Worm (Caenorhabditis elegans) whole organism, L2 larva: ENCODE data around the gene klp-19.

Experiments used
- C34F6.9 ChIP-seq: fragments of 150-350 bp; optimal IDR thresholded peaks from 2 replicates; lab custom pipeline; 2014; ENCODE audit warnings: missing biosample characterization, missing genetic modification characterization
- F13H6.1 ChIP-seq: sonication (generic microtip); optimal IDR thresholded peaks from 2 replicates; lab custom pipeline; 2016; ENCODE audit warnings: missing genetic modification characterization, missing compliant biosample characterization
- R02D3.7 ChIP-seq: fragments of 150-350 bp; optimal IDR thresholded peaks from 2 replicates; lab custom pipeline; 2014; ENCODE audit warnings: missing biosample characterization, missing genetic modification characterization
- Y55F3AM.14 ChIP-seq: fragments of 200-800 bp; sonication (Bioruptor generic); optimal IDR thresholded peaks from 2 replicates; lab custom pipeline; 2018; ENCODE audit warnings: mild to moderate bottlenecking, missing genetic modification characterization, missing compliant biosample characterization
- ZK546.5 ChIP-seq: sonication (generic microtip); optimal IDR thresholded peaks from 2 replicates; lab custom pipeline; 2017; ENCODE audit warnings: missing biosample characterization, missing genetic modification characterization
- aly-2 ChIP-seq: fragments of 150-350 bp; optimal IDR thresholded peaks from 2 replicates; lab custom pipeline; 2014; ENCODE audit warnings: missing biosample characterization, missing genetic modification characterization
- blmp-1 ChIP-seq: sonication (generic microtip); optimal IDR thresholded peaks from 2 replicates; lab custom pipeline; 2017; ENCODE audit warnings: missing genetic modification characterization, mild to moderate bottlenecking, missing compliant biosample characterization, antibody characterized with exemption, moderate library complexity; ENCODE audit not compliant: insufficient read depth
- ceh-82 ChIP-seq: fragments of 150-350 bp; optimal IDR thresholded peaks from 2 replicates; lab custom pipeline; 2014; ENCODE audit warnings: missing biosample characterization, missing genetic modification characterization
- crh-2 ChIP-seq: sonication (generic microtip); optimal IDR thresholded peaks from 2 replicates; lab custom pipeline; 2017; ENCODE audit warnings: missing biosample characterization, missing genetic modification characterization
- egl-27 ChIP-seq: sonication (generic microtip); optimal IDR thresholded peaks from 3 replicates; lab custom pipeline; 2017; ENCODE audit warnings: missing biosample characterization, missing genetic modification reagents, missing genetic modification characterization
- elt-3 ChIP-seq: sonication (generic microtip); optimal IDR thresholded peaks from 2 replicates; lab custom pipeline; 2017; ENCODE audit warnings: missing biosample characterization, missing genetic modification characterization
- fos-1 ChIP-seq: fragments of 150-350 bp; optimal IDR thresholded peaks from 2 replicates; lab custom pipeline; 2014; ENCODE audit warnings: missing biosample characterization, missing genetic modification characterization
- lin-11 ChIP-seq: fragments of 150-350 bp; sonication (generic microtip); optimal IDR thresholded peaks from 2 replicates; lab custom pipeline; 2014; ENCODE audit warnings: missing biosample characterization, missing genetic modification characterization, inconsistent platforms, mixed read lengths
- lin-13 ChIP-seq: fragments of 150-350 bp; optimal IDR thresholded peaks from 2 replicates; lab custom pipeline; 2014; ENCODE audit warnings: missing biosample characterization, missing genetic modification reagents, missing genetic modification characterization
- lin-39 ChIP-seq: fragments of 150-350 bp; optimal IDR thresholded peaks from 2 replicates; lab custom pipeline; 2014; ENCODE audit warnings: missing biosample characterization, missing genetic modification reagents, missing genetic modification characterization
- lsy-2 ChIP-seq, 2 experiments: fragments of 150-350 bp in 1 of 2; sonication (generic microtip) in 1 of 2; optimal IDR thresholded peaks; 2 replicates each; lab custom pipeline; 2014 to 2017; ENCODE audit warnings: missing biosample characterization in 2 of 2, missing genetic modification characterization in 2 of 2
- mab-5 ChIP-seq: fragments of 150-350 bp; optimal IDR thresholded peaks from 2 replicates; lab custom pipeline; 2014; ENCODE audit warnings: missing biosample characterization, missing genetic modification characterization
- mbf-1 ChIP-seq: sonication (generic microtip); optimal IDR thresholded peaks from 2 replicates; lab custom pipeline; 2017; ENCODE audit warnings: missing biosample characterization, missing genetic modification characterization
- mdl-1 ChIP-seq, 2 experiments: fragments of 150-350 bp in 1 of 2; sonication (generic microtip) in 1 of 2; optimal IDR thresholded peaks; 2 replicates each; lab custom pipeline; 2017; ENCODE audit warnings: missing biosample characterization in 2 of 2, missing genetic modification characterization in 2 of 2
- nhr-12 ChIP-seq: fragments of 150-350 bp; optimal IDR thresholded peaks from 2 replicates; lab custom pipeline; 2014; ENCODE audit warnings: missing biosample characterization, missing genetic modification characterization
- nhr-129 ChIP-seq: fragments of 150-350 bp; optimal IDR thresholded peaks from 2 replicates; lab custom pipeline; 2014; ENCODE audit warnings: missing biosample characterization, missing genetic modification characterization
- nhr-21 ChIP-seq: fragments of 150-350 bp; optimal IDR thresholded peaks from 2 replicates; lab custom pipeline; 2014; ENCODE audit warnings: missing biosample characterization, missing genetic modification characterization
- nhr-25 ChIP-seq: fragments of 150-350 bp; sonication (generic microtip); optimal IDR thresholded peaks from 3 replicates; lab custom pipeline; 2014; ENCODE audit warnings: missing biosample characterization, missing genetic modification characterization
- nhr-6 ChIP-seq: fragments of 150-350 bp; optimal IDR thresholded peaks from 2 replicates; lab custom pipeline; 2014; ENCODE audit warnings: missing biosample characterization, missing genetic modification characterization
- sem-4 ChIP-seq: fragments of 150-350 bp; optimal IDR thresholded peaks from 2 replicates; lab custom pipeline; 2014; ENCODE audit warnings: missing biosample characterization, missing genetic modification reagents, missing genetic modification characterization
- skn-1 ChIP-seq: sonication (generic microtip); optimal IDR thresholded peaks from 2 replicates; lab custom pipeline; 2017; ENCODE audit warnings: missing biosample characterization, missing genetic modification characterization
- sma-3 ChIP-seq: sonication (generic microtip); optimal IDR thresholded peaks from 2 replicates; lab custom pipeline; 2016; ENCODE audit warnings: missing genetic modification reagents, missing genetic modification characterization, missing compliant biosample characterization
- sma-9 ChIP-seq, 2 experiments: fragments of 150-350 bp in 1 of 2; sonication (generic microtip) in 1 of 2; optimal IDR thresholded peaks; 2 replicates each; lab custom pipeline; 2014 to 2016; ENCODE audit warnings: missing genetic modification characterization in 2 of 2, mild to moderate bottlenecking in 1 of 2, missing biosample characterization in 1 of 2, missing compliant biosample characterization in 1 of 2, missing genetic modification reagents in 1 of 2, moderate library complexity in 1 of 2
- snpc-4 ChIP-seq: fragments of 150-350 bp; optimal IDR thresholded peaks from 2 replicates; lab custom pipeline; 2014; ENCODE audit warnings: missing biosample characterization, missing genetic modification characterization
- unc-39 ChIP-seq: fragments of 150-350 bp; optimal IDR thresholded peaks from 2 replicates; lab custom pipeline; 2014; ENCODE audit warnings: missing biosample characterization, missing genetic modification characterization
- unc-55 ChIP-seq: fragments of 150-350 bp; sonication (generic microtip); optimal IDR thresholded peaks from 3 replicates; lab custom pipeline; 2014; ENCODE audit warnings: missing biosample characterization, missing genetic modification reagents, missing genetic modification characterization
- zag-1 ChIP-seq: fragments of 150-350 bp; optimal IDR thresholded peaks from 2 replicates; lab custom pipeline; 2014; ENCODE audit warnings: missing biosample characterization, missing genetic modification characterization
- ztf-1 ChIP-seq: fragments of 200-800 bp; sonication (Bioruptor generic); conservative IDR thresholded peaks from 2 replicates; pipeline ENCODE4 v1.3.6; 2022; ENCODE audit warnings: missing genetic modification characterization, missing compliant biosample characterization
- ztf-4 ChIP-seq: fragments of 150-350 bp; optimal IDR thresholded peaks from 2 replicates; lab custom pipeline; 2014; ENCODE audit warnings: missing biosample characterization, missing genetic modification characterization

The klp-19 gene

DNA sequence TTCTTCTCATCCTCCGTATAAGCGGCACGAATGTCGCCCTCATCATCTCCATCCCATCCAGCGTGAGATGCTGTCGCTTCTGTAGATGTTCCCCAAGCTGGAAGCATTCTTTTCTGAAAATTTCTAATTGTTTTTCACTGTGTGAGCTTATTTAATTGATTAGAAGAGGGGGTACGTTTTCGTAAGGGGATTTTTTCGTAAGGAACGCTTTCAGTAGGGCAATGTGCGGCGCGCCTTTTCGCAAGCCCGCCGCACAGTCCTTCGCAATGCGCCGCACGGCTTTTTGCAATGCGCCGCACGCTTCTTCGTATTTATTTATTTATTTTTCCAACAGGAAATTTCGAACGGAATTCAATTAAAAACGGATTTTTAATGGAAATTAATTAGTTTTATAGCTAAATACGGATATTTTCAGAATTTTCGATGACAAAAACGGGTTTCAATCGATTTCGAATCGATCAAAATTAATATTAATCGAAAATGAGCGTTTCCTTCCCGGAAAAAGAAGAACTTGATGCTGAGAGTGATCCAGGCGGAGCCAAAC lies 14.0 kb downstream of the klp-19 start, which contains the start of gene set-25:
Gene set-25, minus strand, starts transcription at position 120 of the 544 bp plus-strand sequence.
- TF ChIP-seq sma-3 (GFP tag; lab: Kevin White, UChicago) (peak; percentile 8), lsy-2 (tag; optimal IDR thresholded peaks at IDR 0.05; lab: Kevin White, UChicago) (peak in 1 of 2 experiments; percentile 37)

DNA sequence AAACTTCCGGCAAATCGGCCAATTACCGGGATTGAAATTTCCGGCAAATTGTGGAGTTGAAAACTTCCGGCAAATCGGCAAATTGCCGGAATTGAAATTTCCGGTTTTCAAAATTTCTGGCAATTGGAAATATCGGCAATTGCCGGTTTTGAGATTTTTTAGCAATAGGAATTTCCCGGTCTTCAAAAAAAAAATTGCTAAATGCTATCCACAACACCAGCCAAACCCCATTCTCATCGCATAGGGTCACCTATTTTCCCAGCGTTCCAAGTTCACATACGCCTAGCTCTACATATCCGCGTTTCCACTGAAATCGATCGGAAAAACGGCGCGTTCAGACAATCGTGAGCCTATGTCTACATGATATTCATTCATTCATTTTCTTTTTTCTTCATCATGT lies 21.6 kb downstream of the klp-19 start, which contains the start of gene F56A8.8:
Gene F56A8.8, plus strand, starts transcription at position 301 of the 400 bp plus-strand sequence.
- no peak for TF ChIP-seq sem-4 (tag; lab: Kevin White, UChicago)
- TF ChIP-seq mbf-1, result no peak

DNA sequence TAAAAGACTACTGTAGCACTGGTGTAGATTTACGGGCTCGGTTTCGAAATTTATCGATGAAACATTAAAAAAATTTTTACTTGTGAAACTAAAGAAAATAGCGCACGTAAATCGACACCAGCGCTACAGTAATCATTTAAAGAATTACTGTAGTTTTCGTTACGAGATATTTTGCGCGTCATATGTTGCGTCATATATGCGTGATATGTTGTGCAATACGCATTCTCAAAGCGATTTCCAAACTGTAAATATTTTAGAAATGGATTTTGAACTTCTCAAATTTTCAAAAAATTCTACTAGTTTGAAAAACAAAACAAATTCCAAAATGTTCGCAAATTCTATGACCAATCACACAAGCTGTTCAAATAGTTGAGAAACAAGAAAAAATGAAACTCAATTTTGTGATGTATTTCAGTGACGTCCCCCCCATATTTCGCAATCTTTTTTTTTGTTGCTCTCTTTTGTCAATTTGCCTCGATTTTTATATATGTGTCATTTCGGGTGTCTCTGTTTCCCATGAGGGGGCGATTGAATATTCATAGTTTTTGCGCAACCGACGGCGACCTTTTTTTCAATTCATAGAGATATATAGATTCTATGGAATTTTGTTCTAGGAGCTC lies 29.1 kb downstream of the klp-19 start:
- TF ChIP-seq elt-3 (tag; lab: Kevin White, UChicago) (no peak), R02D3.7 (tag; lab: Kevin White, UChicago) (no peak), ceh-82 (tag; lab: Kevin White, UChicago) (no peak), unc-55 (GFP tag; lab: Kevin White, UChicago) (peak; percentile 25), C34F6.9 (tag; lab: Kevin White, UChicago) (peak; percentile 9), unc-39 (tag; lab: Kevin White, UChicago) (no peak), mbf-1 (no peak)

DNA sequence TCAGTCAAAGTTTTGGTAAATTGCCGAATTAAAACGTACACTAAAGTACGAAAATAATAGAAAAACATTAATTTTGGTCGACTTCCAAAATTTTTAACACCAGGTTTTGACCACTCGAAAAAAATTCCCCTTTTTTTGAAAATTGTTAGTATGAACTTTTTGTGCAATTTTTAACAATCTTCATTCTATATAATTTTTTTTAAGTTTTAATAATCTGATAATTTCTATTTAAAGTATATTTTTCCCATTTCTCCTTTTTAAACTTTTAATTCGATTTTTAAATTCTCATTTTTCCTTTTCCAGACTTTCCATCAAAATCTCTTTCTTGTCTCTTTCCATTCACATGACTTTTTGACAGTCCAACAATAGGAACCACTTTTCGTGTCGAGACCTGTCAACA lies 30.1 kb downstream of the klp-19 start, which contains the start of gene unc-64:
Gene unc-64, plus strand, starts transcription at position 301 of the 400 bp plus-strand sequence.
- TF ChIP-seq R02D3.7 (tag; lab: Kevin White, UChicago) (no peak), lin-11 (tag; lab: Kevin White, UChicago) (no peak)

DNA sequence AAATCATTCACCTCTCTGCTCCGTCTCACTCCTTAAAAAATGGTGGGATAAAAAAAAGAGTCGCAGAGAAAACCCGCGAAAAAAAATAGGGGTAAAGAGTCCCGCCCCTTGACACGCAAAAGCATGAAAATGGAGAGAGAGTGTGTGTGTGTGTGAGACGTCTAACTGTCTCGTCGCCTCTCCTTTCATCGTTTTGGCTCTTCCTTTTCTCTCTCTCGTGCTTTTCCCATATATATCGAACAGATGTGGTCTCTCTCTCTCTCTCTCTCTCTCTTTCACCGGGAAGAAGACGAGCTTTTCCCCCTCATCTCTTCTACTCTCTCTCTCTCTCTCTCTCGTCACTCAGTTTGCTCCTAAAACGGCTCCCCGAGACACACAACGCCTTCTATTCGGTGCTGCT lies 31.3 kb downstream of the klp-19 start:
- peak; percentile 17 for TF ChIP-seq ztf-4 (tag; lab: Kevin White, UChicago)
- peak; percentile 86 for TF ChIP-seq zag-1 (tag; lab: Kevin White, UChicago)
- peak; percentile 88 for TF ChIP-seq unc-55 (GFP tag; lab: Kevin White, UChicago)
- peak; percentile 84 for TF ChIP-seq nhr-129 (tag; lab: Kevin White, UChicago)
- TF ChIP-seq aly-2 (tag; lab: Kevin White, UChicago), result no peak
- peak; percentile 88 for TF ChIP-seq F13H6.1 (tag; lab: Kevin White, UChicago)
- TF ChIP-seq mab-5 (tag; lab: Kevin White, UChicago), result peak; percentile 58
- TF ChIP-seq fos-1 (tag; lab: Kevin White, UChicago), result peak; percentile 69
- TF ChIP-seq nhr-6 (tag; lab: Kevin White, UChicago), result peak; percentile 53
- peak; percentile 38 for TF ChIP-seq skn-1 (tag; lab: Kevin White, UChicago)
- TF ChIP-seq lin-39, result no peak
- TF ChIP-seq C34F6.9 (tag; lab: Kevin White, UChicago), result peak; percentile 89
- peak; percentile 74 for TF ChIP-seq Y55F3AM.14 (GFP tag; lab: Kevin White, UChicago)
- TF ChIP-seq blmp-1 (tag; lab: Kevin White, UChicago), result no peak
- TF ChIP-seq mdl-1 (tag; optimal IDR thresholded peaks at IDR 0.05; lab: Kevin White, UChicago), result peak; percentile 63 to 67
- no peak for TF ChIP-seq nhr-25
- TF ChIP-seq snpc-4 (tag; lab: Kevin White, UChicago), result peak; percentile 35
- peak; percentile 42 for TF ChIP-seq lin-13 (GFP tag; lab: Kevin White, UChicago)
- TF ChIP-seq ztf-1 (GFP tag; lab: Robert Waterston, UW), result 0 out of 2 replicates have a peak, but pooled peaks have one; percentile 74
- TF ChIP-seq lin-11 (tag; lab: Kevin White, UChicago), result peak; percentile 2
- peak; percentile 83 for TF ChIP-seq crh-2 (tag; lab: Kevin White, UChicago)
- TF ChIP-seq ZK546.5, result peak; percentile 2
- peak; percentile 47 for TF ChIP-seq egl-27 (tag; lab: Kevin White, UChicago)
- TF ChIP-seq lsy-2 (tag; optimal IDR thresholded peaks at IDR 0.05; lab: Kevin White, UChicago), result peak; percentile 4 to 76
- no peak for TF ChIP-seq ceh-82 (tag; lab: Kevin White, UChicago)
- TF ChIP-seq nhr-12 (tag; lab: Kevin White, UChicago), result no peak
- peak; percentile 85 for TF ChIP-seq sma-9 (GFP tag; optimal IDR thresholded peaks at IDR 0.05; lab: Kevin White, UChicago)
- no peak for TF ChIP-seq sma-9 (tag; optimal IDR thresholded peaks at IDR 0.05; lab: Kevin White, UChicago)
- peak; percentile 74 for TF ChIP-seq sem-4 (tag; lab: Kevin White, UChicago)
- peak; percentile 9 for TF ChIP-seq nhr-21
